Worm (Caenorhabditis elegans) whole organism, mixed stage, embryonic: ENCODE results near the gene ctps-1.

Source experiments
- bed-3 ChIP-seq: fragments of 200-800 bp; sonication (Bioruptor generic); optimal IDR thresholded peaks from 3 replicates; lab custom pipeline; 2018; ENCODE audit warnings: mild to moderate bottlenecking, missing genetic modification characterization, moderate library complexity, missing compliant biosample characterization
- blmp-1 ChIP-seq: fragments of 150-350 bp; optimal IDR thresholded peaks from 2 replicates; lab custom pipeline; 2014; ENCODE audit warnings: missing biosample characterization, missing genetic modification characterization
- elt-3 ChIP-seq: fragments of 150-350 bp; optimal IDR thresholded peaks from 2 replicates; lab custom pipeline; 2014; ENCODE audit warnings: missing biosample characterization, missing genetic modification characterization
- mab-5 ChIP-seq: fragments of 150-350 bp; optimal IDR thresholded peaks from 2 replicates; lab custom pipeline; 2014; ENCODE audit warnings: missing biosample characterization, missing genetic modification characterization
- mep-1 ChIP-seq: fragments of 150-350 bp; optimal IDR thresholded peaks from 2 replicates; lab custom pipeline; 2017; ENCODE audit warnings: missing biosample characterization, missing genetic modification reagents, missing genetic modification characterization, inconsistent platforms
- mls-2 ChIP-seq: sonication (generic microtip); optimal IDR thresholded peaks from 2 replicates; lab custom pipeline; 2016; ENCODE audit warnings: mild to moderate bottlenecking, missing genetic modification characterization, moderate library complexity, missing compliant biosample characterization
- nhr-237 ChIP-seq: fragments of 150-350 bp; optimal IDR thresholded peaks from 2 replicates; lab custom pipeline; 2014; ENCODE audit warnings: missing biosample characterization, missing genetic modification characterization
- nhr-28 ChIP-seq: fragments of 150-350 bp; optimal IDR thresholded peaks from 2 replicates; lab custom pipeline; 2014; ENCODE audit warnings: missing biosample characterization, missing genetic modification characterization
- nhr-76 ChIP-seq: sonication (generic microtip); optimal IDR thresholded peaks from 2 replicates; lab custom pipeline; 2017; ENCODE audit warnings: missing biosample characterization, missing genetic modification characterization
- snpc-4 ChIP-seq: fragments of 150-350 bp; optimal IDR thresholded peaks from 2 replicates; lab custom pipeline; 2014; ENCODE audit warnings: missing biosample characterization, missing genetic modification characterization
- unc-62 ChIP-seq: fragments of 150-350 bp; optimal IDR thresholded peaks from 2 replicates; lab custom pipeline; 2014; ENCODE audit warnings: missing biosample characterization, missing genetic modification reagents, missing genetic modification characterization
- ztf-11 ChIP-seq: fragments of 150-350 bp; optimal IDR thresholded peaks from 2 replicates; lab custom pipeline; 2014; ENCODE audit warnings: missing biosample characterization, missing genetic modification characterization

- TF ChIP-seq elt-3 (tag; lab: Kevin White, UChicago) (no peak), unc-62 (GFP tag; lab: Kevin White, UChicago) (no peak), mab-5 (tag; lab: Kevin White, UChicago) (no peak), ztf-11 (tag; lab: Kevin White, UChicago) (no peak), nhr-28 (tag; lab: Kevin White, UChicago) (no peak), nhr-76 (no peak), mep-1 (tag; lab: Kevin White, UChicago) (no peak), snpc-4 (tag; lab: Kevin White, UChicago) (no peak), nhr-237 (tag; lab: Kevin White, UChicago) (no peak), bed-3 (GFP tag; lab: Kevin White, UChicago) (no peak), blmp-1 (tag; lab: Kevin White, UChicago) (no peak), mls-2 (tag; lab: Kevin White, UChicago) (no peak)
These were observed 5.8 kb downstream of the ctps-1 start for ce11 chrV:16800484-16800883.
